Fruit fly (Drosophila melanogaster) S2 (cell line): ENCODE data around the gene CG31370.

ENCODE experiments used
- CG8478 ChIP-seq: fragments of >200 bp; optimal IDR thresholded peaks from 2 replicates; lab custom pipeline; 2018
- CTCF ChIP-seq, 2 experiments: fragments of >200 bp; optimal IDR thresholded peaks; 2 replicates each; lab custom pipeline; 2018

The CG31370 gene

DNA sequence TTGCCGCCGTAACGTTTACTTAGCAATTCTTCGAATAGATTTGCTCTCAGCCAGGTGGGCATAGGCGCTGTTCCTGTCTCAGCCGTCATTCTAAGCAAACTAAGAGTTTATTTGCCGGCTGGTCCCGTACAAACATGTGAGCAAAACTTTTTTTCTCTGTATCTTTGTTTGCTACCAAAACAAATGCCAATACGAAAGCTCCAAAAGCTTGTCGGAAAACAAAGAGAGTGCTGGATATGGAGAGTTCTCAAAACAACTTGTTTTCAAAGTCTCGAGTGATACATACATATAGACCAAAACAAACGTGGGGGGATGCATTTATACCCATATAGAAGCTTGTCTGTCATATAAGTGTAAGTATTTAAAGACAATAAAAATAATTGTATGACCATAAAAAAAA, 13.8 kb downstream of the CG31370 start, which contains the start of gene CG10559:
Gene CG10559 (minus strand): TSS at position 101 of the 400 bp plus-strand sequence.
- no peak for TF ChIP-seq CTCF (optimal IDR thresholded peaks at IDR 0.05; lab: Kevin White, UChicago)
- no peak for TF ChIP-seq CG8478 (lab: Kevin White, UChicago)

dm6 chr3R:25318011-25318410, 15.7 kb downstream of the CG31370 start, which contains the start of gene CG10553:
Gene CG10553 (minus strand): TSS chr3R:25318111.
- no peak for TF ChIP-seq CTCF (optimal IDR thresholded peaks at IDR 0.05; lab: Kevin White, UChicago)
- no peak for TF ChIP-seq CG8478 (lab: Kevin White, UChicago)

- no peak for TF ChIP-seq CTCF (optimal IDR thresholded peaks at IDR 0.05; lab: Kevin White, UChicago)
These were observed 17.9 kb downstream of the CG31370 start, which contains the start of gene CG10560 for dm6 chr3R:25320051-25320705. Gene CG10560 (minus strand): TSS chr3R:25320101.

- TF ChIP-seq CG8478 (lab: Kevin White, UChicago) (no peak), CTCF (optimal IDR thresholded peaks at IDR 0.05; lab: Kevin White, UChicago) (no peak)
These were observed 18.6 kb downstream of the CG31370 start for dm6 chr3R:25320898-25321297.

DNA sequence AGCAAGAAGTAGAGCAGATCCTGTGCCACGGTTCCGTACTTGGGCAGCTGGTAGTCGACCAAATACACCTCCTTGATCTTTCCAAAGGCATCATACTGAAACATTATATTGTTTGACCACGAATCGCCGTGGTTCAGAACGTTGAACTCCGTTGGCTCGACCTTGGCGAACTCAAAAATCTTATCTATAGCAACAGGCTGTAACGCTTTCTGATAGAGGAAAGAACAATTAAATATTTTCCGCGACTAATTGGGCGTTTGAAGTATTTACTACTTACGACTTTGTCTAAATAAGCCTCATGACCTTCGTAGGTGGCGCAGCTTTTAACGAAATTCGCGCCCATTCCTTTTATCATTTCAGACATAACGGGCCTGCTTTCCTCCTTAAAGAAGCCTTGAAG, 19.4 kb downstream of the CG31370 start:
- no peak for TF ChIP-seq CG8478 (lab: Kevin White, UChicago)
- no peak for TF ChIP-seq CTCF (optimal IDR thresholded peaks at IDR 0.05; lab: Kevin White, UChicago)

DNA sequence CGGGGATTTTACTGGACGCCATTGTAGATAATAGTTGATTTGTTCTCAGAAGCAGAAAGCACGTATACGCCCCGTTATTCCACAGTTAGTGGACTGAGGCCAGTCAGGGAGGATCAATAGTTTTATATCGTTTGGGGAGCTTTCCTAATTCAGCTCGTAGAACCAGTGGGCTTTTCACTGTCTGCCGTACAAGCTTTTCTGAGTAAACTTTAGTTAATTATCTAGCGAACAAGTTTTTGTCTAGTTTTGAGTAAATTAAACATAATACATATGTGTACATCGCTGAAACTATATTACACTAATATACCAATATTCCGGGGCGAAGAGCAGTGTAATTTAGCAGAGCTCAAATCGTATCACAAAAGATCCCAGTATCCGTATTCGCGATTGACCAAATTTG, 20.4 kb downstream of the CG31370 start, which contains the start of gene CG10562:
Gene CG10562 (minus strand): TSS at position 101 of the 400 bp plus-strand sequence.
- TF ChIP-seq CTCF (optimal IDR thresholded peaks at IDR 0.05; lab: Kevin White, UChicago), result no peak

DNA sequence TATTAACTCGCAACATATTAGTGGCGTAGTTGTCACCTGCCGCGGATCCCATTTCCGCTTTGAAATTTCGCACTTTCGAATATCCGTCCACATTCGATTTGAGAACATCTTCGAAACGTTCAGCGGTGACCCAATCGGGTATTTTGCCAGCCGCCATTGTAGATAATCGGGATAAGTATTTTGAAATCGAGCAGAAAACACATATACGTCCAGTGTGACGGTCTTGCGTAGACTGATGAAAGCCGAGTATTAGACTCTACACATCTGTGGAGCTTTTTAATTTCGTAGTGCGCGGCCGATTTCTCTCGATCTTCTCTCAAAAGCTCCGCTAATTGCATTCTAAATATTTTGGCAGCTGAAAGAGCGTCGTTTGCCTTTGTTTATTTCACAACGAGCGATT, 26.8 kb downstream of the CG31370 start, which contains the start of gene CHKov1:
Gene CHKov1 (minus strand): TSS at position 238 of the 400 bp plus-strand sequence.
- no peak for TF ChIP-seq CG8478 (lab: Kevin White, UChicago)
- no peak for TF ChIP-seq CTCF (optimal IDR thresholded peaks at IDR 0.05; lab: Kevin White, UChicago)

DNA sequence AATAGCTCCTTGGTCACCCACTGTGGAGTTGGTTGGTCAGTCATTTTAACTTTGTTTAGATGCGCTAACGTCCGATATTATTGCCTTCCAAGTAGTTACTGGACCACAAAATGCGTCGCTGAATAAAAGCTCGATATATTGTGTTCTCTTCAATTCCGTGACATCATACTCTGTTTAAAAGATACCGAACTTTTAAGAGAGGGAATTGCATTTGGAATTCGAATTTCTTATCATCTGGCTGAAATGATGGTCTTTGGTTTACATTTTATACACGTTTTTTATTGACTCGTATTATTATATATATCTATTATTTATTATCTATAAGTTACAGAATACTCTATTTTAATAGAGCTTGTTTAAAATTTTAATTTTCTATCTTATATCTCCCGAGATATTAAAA, 28.8 kb downstream of the CG31370 start, which contains the start of gene CHKov2:
Gene CHKov2 (minus strand): TSS at position 101 of the 400 bp plus-strand sequence.
- TF ChIP-seq CTCF (optimal IDR thresholded peaks at IDR 0.05; lab: Kevin White, UChicago) (no peak), CG8478 (lab: Kevin White, UChicago) (no peak)

DNA sequence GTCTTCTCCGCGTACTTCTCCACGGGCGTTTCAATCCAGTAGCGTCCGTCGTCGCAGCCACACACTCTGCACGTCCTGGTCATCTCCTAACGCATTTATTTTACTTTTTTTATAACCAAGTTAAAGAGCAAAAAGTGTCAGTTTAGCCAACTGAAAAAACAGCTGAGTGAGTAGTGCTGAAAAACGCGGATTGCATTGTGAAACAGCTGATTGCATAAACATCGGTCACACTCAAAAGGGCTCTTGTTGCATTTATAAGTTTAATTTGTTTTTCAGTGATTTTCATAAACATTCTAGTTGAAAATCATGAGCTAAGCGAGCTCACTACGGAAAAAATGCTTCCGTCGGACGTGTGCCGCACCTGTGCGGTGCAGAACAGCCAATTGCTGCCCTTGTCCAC, 32.8 kb downstream of the CG31370 start, which contains the start of the genes CG10669 and CG11902:
Gene CG10669 (minus strand): TSS at position 179 of the 400 bp plus-strand sequence.
Gene CG11902 (plus strand): TSS at position 193 of the 400 bp plus-strand sequence.
- no peak for TF ChIP-seq CG8478 (lab: Kevin White, UChicago)
- TF ChIP-seq CTCF (optimal IDR thresholded peaks at IDR 0.05; lab: Kevin White, UChicago), result no peak

- TF ChIP-seq CTCF (optimal IDR thresholded peaks at IDR 0.05; lab: Kevin White, UChicago) (no peak), CG8478 (lab: Kevin White, UChicago) (no peak)
These were observed 37.7 kb downstream of the CG31370 start, which contains the start of gene rha for dm6 chr3R:25339952-25340351. Gene rha (plus strand): TSS chr3R:25340252.

dm6 chr3R:25346899-25347298, 44.6 kb downstream of the CG31370 start, which contains the start of gene tobi:
Gene tobi (minus strand): TSS chr3R:25346921.
- TF ChIP-seq CTCF (optimal IDR thresholded peaks at IDR 0.05; lab: Kevin White, UChicago), result no peak
- TF ChIP-seq CG8478 (lab: Kevin White, UChicago), result no peak
